Worm (Caenorhabditis elegans) whole organism, L1 larva: ENCODE measurements around the gene srbc-68.
A peak's percentile ranks its signal among the peaks of the same experiment; 100 is the strongest.

ENCODE experiments used
- C04F5.9 ChIP-seq: sonication (generic microtip); optimal IDR thresholded peaks from 2 replicates; lab custom pipeline; 2016; ENCODE audit warnings: missing genetic modification characterization, missing compliant biosample characterization
- C34B4.2 ChIP-seq: sonication (generic microtip); optimal IDR thresholded peaks from 2 replicates; lab custom pipeline; 2017; ENCODE audit warnings: mild to moderate bottlenecking, missing genetic modification characterization, missing compliant biosample characterization
- F16B12.6 ChIP-seq: fragments of 150-350 bp; optimal IDR thresholded peaks from 2 replicates; lab custom pipeline; 2014; ENCODE audit warnings: missing biosample characterization, missing genetic modification characterization
- alr-1 ChIP-seq: fragments of 200-800 bp; sonication (Bioruptor generic); optimal IDR thresholded peaks from 2 replicates; lab custom pipeline; 2018; ENCODE audit warnings: borderline replicate concordance, mild to moderate bottlenecking, missing genetic modification characterization, missing compliant biosample characterization
- aly-2 ChIP-seq: fragments of 150-350 bp; optimal IDR thresholded peaks from 2 replicates; lab custom pipeline; 2014; ENCODE audit warnings: missing biosample characterization, missing genetic modification characterization
- ceh-63 ChIP-seq: fragments of 200-800 bp; sonication (Bioruptor generic); optimal IDR thresholded peaks from 2 replicates; lab custom pipeline; 2018; ENCODE audit warnings: mild to moderate bottlenecking, missing genetic modification characterization, missing compliant biosample characterization
- ceh-88 ChIP-seq: fragments of 200-800 bp; sonication (Bioruptor generic); IDR thresholded peaks from 2 replicates; pipeline ENCODE4 v1.3.6; 2022; ENCODE audit warnings: missing genetic modification characterization, missing compliant biosample characterization
- dsc-1 ChIP-seq: sonication (generic microtip); optimal IDR thresholded peaks from 2 replicates; lab custom pipeline; 2016; ENCODE audit warnings: mild to moderate bottlenecking, missing genetic modification characterization, missing compliant biosample characterization
- efl-3 ChIP-seq: fragments of 200-800 bp; sonication (Bioruptor generic); optimal IDR thresholded peaks from 2 replicates; lab custom pipeline; 2018; ENCODE audit warnings: mild to moderate bottlenecking, missing genetic modification characterization, missing compliant biosample characterization
- elt-2 ChIP-seq: sonication (generic microtip); optimal IDR thresholded peaks from 2 replicates; lab custom pipeline; 2016; ENCODE audit warnings: missing genetic modification characterization, mild to moderate bottlenecking, inconsistent platforms, missing compliant biosample characterization, missing genetic modification reagents
- fkh-10 ChIP-seq: sonication (generic microtip); optimal IDR thresholded peaks from 2 replicates; lab custom pipeline; 2017; ENCODE audit warnings: missing biosample characterization, missing genetic modification reagents, missing genetic modification characterization
- fkh-4 ChIP-seq: sonication (generic microtip); optimal IDR thresholded peaks from 2 replicates; lab custom pipeline; 2016; ENCODE audit warnings: missing compliant biosample characterization, missing genetic modification characterization, borderline replicate concordance
- fkh-8 ChIP-seq: sonication (generic microtip); optimal IDR thresholded peaks from 2 replicates; lab custom pipeline; 2016; ENCODE audit warnings: mild to moderate bottlenecking, missing genetic modification characterization, missing compliant biosample characterization
- fos-1 ChIP-seq: fragments of 150-350 bp; optimal IDR thresholded peaks from 2 replicates; lab custom pipeline; 2014; ENCODE audit warnings: missing biosample characterization, missing genetic modification characterization
- grh-1 ChIP-seq: fragments of 200-800 bp; sonication (Bioruptor generic); IDR thresholded peaks from 2 replicates; pipeline ENCODE4 v1.3.6; 2022; ENCODE audit warnings: missing genetic modification reagents, missing genetic modification characterization, missing compliant biosample characterization
- hlh-17 ChIP-seq: fragments of 200-800 bp; sonication (Bioruptor generic); optimal IDR thresholded peaks from 2 replicates; lab custom pipeline; 2018; ENCODE audit warnings: missing genetic modification characterization, mild to moderate bottlenecking, missing compliant biosample characterization, moderate library complexity, borderline replicate concordance
- hlh-4 ChIP-seq: sonication (generic microtip); optimal IDR thresholded peaks from 2 replicates; lab custom pipeline; 2016; ENCODE audit warnings: mild to moderate bottlenecking, missing genetic modification characterization, missing compliant biosample characterization
- lin-13 ChIP-seq: fragments of 150-350 bp; optimal IDR thresholded peaks from 2 replicates; lab custom pipeline; 2014; ENCODE audit warnings: missing biosample characterization, missing genetic modification reagents, missing genetic modification characterization
- lin-14 ChIP-seq: fragments of 200-800 bp; sonication (Bioruptor generic); optimal IDR thresholded peaks from 2 replicates; lab custom pipeline; 2018; ENCODE audit warnings: mild to moderate bottlenecking, missing genetic modification characterization, moderate library complexity, missing compliant biosample characterization
- lin-15B ChIP-seq: fragments of 150-350 bp; sonication (generic microtip); optimal IDR thresholded peaks from 3 replicates; lab custom pipeline; 2014; ENCODE audit warnings: missing biosample characterization, missing genetic modification characterization
- lin-35 ChIP-seq, 2 experiments: fragments of 150-350 bp; optimal IDR thresholded peaks; 2 replicates each; lab custom pipeline; 2014; ENCODE audit warnings: missing biosample characterization in 2 of 2, missing genetic modification characterization in 2 of 2, missing genetic modification reagents in 2 of 2
- lsy-2 ChIP-seq, 2 experiments: fragments of 150-350 bp; optimal IDR thresholded peaks; 2 replicates each; lab custom pipeline; 2014; ENCODE audit warnings: missing biosample characterization in 2 of 2, missing genetic modification characterization in 2 of 2
- mef-2 ChIP-seq: fragments of 150-350 bp; optimal IDR thresholded peaks from 2 replicates; lab custom pipeline; 2014; ENCODE audit warnings: missing biosample characterization, missing genetic modification characterization
- nhr-237 ChIP-seq: fragments of 150-350 bp; optimal IDR thresholded peaks from 2 replicates; lab custom pipeline; 2014; ENCODE audit warnings: missing biosample characterization, missing genetic modification characterization
- nhr-77 ChIP-seq: fragments of 150-350 bp; optimal IDR thresholded peaks from 2 replicates; lab custom pipeline; 2014; ENCODE audit warnings: missing biosample characterization, missing genetic modification characterization
- nhr-85 ChIP-seq: sonication (generic microtip); peaks from one replicate; lab custom pipeline; 2016; ENCODE audit warnings: missing genetic modification characterization, inconsistent platforms, missing compliant biosample characterization
- pag-3 ChIP-seq: sonication (generic microtip); optimal IDR thresholded peaks from 2 replicates; lab custom pipeline; 2017; ENCODE audit warnings: missing genetic modification characterization, mild to moderate bottlenecking, missing compliant biosample characterization, antibody characterized with exemption, borderline replicate concordance; ENCODE audit not compliant: insufficient read depth
- pax-3 ChIP-seq: fragments of 200-800 bp; sonication (Bioruptor generic); optimal IDR thresholded peaks from 2 replicates; lab custom pipeline; 2018; ENCODE audit warnings: mild to moderate bottlenecking, missing genetic modification characterization, moderate library complexity, missing compliant biosample characterization
- skn-1 ChIP-seq: fragments of 150-350 bp; optimal IDR thresholded peaks from 2 replicates; lab custom pipeline; 2014; ENCODE audit warnings: missing biosample characterization, missing genetic modification characterization
- snpc-4 ChIP-seq: fragments of 150-350 bp; optimal IDR thresholded peaks from 2 replicates; lab custom pipeline; 2014; ENCODE audit warnings: missing biosample characterization, missing genetic modification characterization
- snu-23 ChIP-seq: sonication (generic microtip); optimal IDR thresholded peaks from 2 replicates; lab custom pipeline; 2016; ENCODE audit warnings: missing genetic modification characterization, missing compliant biosample characterization
- sox-4 ChIP-seq: sonication (generic microtip); optimal IDR thresholded peaks from 2 replicates; lab custom pipeline; 2016; ENCODE audit warnings: missing genetic modification characterization, missing compliant biosample characterization
- sptf-1 ChIP-seq: fragments of 150-350 bp; optimal IDR thresholded peaks from 2 replicates; lab custom pipeline; 2014; ENCODE audit warnings: missing biosample characterization, missing genetic modification characterization
- tbx-2 ChIP-seq: sonication (generic microtip); optimal IDR thresholded peaks from 2 replicates; lab custom pipeline; 2016; ENCODE audit warnings: missing genetic modification characterization, missing compliant biosample characterization
- unc-62 ChIP-seq: fragments of 150-350 bp; optimal IDR thresholded peaks from 2 replicates; lab custom pipeline; 2014; ENCODE audit warnings: missing biosample characterization, missing genetic modification reagents, missing genetic modification characterization
- unc-86 ChIP-seq: sonication (generic microtip); optimal IDR thresholded peaks from 2 replicates; lab custom pipeline; 2016; ENCODE audit warnings: missing genetic modification characterization, missing compliant biosample characterization
- unc-98 ChIP-seq: fragments of 200-800 bp; sonication (Bioruptor generic); IDR thresholded peaks from 2 replicates; pipeline ENCODE4 v1.3.6; 2022; ENCODE audit warnings: missing genetic modification characterization, missing compliant biosample characterization
- vab-15 ChIP-seq: sonication (generic microtip); optimal IDR thresholded peaks from 2 replicates; lab custom pipeline; 2017; ENCODE audit warnings: missing genotype, mild to moderate bottlenecking, missing genetic modification characterization, missing compliant biosample characterization
- xbp-1 ChIP-seq: sonication (generic microtip); optimal IDR thresholded peaks from 2 replicates; lab custom pipeline; 2016; ENCODE audit warnings: missing genetic modification characterization, missing compliant biosample characterization
- ztf-11 ChIP-seq, 2 experiments: sonication (generic microtip); optimal IDR thresholded peaks; 2 replicates each; lab custom pipeline; 2016 to 2017; ENCODE audit warnings: missing genetic modification characterization in 2 of 2, missing biosample characterization in 1 of 2, missing compliant biosample characterization in 1 of 2
- ztf-4 ChIP-seq: fragments of 150-350 bp; optimal IDR thresholded peaks from 2 replicates; lab custom pipeline; 2014; ENCODE audit warnings: missing biosample characterization, missing genetic modification characterization

Gene srbc-68

ce11 chrV:3551765-3552164, 5.3 kb upstream of the srbc-68 start, which contains the start of gene grl-28:
Gene grl-28 (minus strand): TSS chrV:3551865.
- TF ChIP-seq F16B12.6 (tag; lab: Kevin White, UChicago) (no peak), skn-1 (no peak), efl-3 (GFP tag; lab: Kevin White, UChicago) (no peak), ztf-11 (tag; optimal IDR thresholded peaks at IDR 0.05; lab: Kevin White, UChicago) (no peak), fos-1 (tag; lab: Kevin White, UChicago) (no peak), nhr-85 (tag; lab: Kevin White, UChicago) (peak; percentile 1)

ce11 chrV:3549553-3549952, 3.1 kb upstream of the srbc-68 start, which contains the start of gene sri-21:
Gene sri-21 (plus strand): TSS chrV:3549853.
- no peak for TF ChIP-seq pag-3 (tag; lab: Kevin White, UChicago)
- TF ChIP-seq unc-98 (GFP tag; lab: Robert Waterston, UW): no peak
- no peak for TF ChIP-seq ztf-4 (tag; lab: Kevin White, UChicago)
- TF ChIP-seq nhr-85 (tag; lab: Kevin White, UChicago): no peak
- no peak for TF ChIP-seq hlh-17 (GFP tag; lab: Kevin White, UChicago)
- TF ChIP-seq nhr-237 (tag; lab: Kevin White, UChicago): no peak
- TF ChIP-seq lin-35 (GFP tag; optimal IDR thresholded peaks at IDR 0.05; lab: Kevin White, UChicago): no peak
- no peak for TF ChIP-seq lsy-2 (tag; optimal IDR thresholded peaks at IDR 0.05; lab: Kevin White, UChicago)
- no peak for TF ChIP-seq nhr-77 (tag; lab: Kevin White, UChicago)
- no peak for TF ChIP-seq ceh-63 (GFP tag; lab: Kevin White, UChicago)
- no peak for TF ChIP-seq fkh-4 (tag; lab: Kevin White, UChicago)
- TF ChIP-seq pax-3 (tag; lab: Kevin White, UChicago): no peak

- TF ChIP-seq lin-35 (GFP tag; optimal IDR thresholded peaks at IDR 0.05; lab: Kevin White, UChicago): no peak
- TF ChIP-seq xbp-1 (tag; lab: Kevin White, UChicago): no peak
- TF ChIP-seq hlh-4 (tag; lab: Kevin White, UChicago): no peak
- no peak for TF ChIP-seq lin-14 (GFP tag; lab: Kevin White, UChicago)
- TF ChIP-seq dsc-1 (tag; lab: Kevin White, UChicago): no peak
- TF ChIP-seq grh-1 (GFP tag; lab: Robert Waterston, UW): no peak
- TF ChIP-seq mef-2 (tag; lab: Kevin White, UChicago): no peak
- TF ChIP-seq sox-4 (tag; lab: Kevin White, UChicago): no peak
- no peak for TF ChIP-seq aly-2 (tag; lab: Kevin White, UChicago)
- no peak for TF ChIP-seq lin-15B
- TF ChIP-seq sptf-1 (tag; lab: Kevin White, UChicago): no peak
- TF ChIP-seq C34B4.2 (tag; lab: Kevin White, UChicago): no peak
- TF ChIP-seq snpc-4 (tag; lab: Kevin White, UChicago): no peak
- no peak for TF ChIP-seq unc-86 (tag; lab: Kevin White, UChicago)
- TF ChIP-seq alr-1 (tag; lab: Kevin White, UChicago): no peak
- no peak for TF ChIP-seq C04F5.9 (tag; lab: Kevin White, UChicago)
- no peak for TF ChIP-seq ceh-88 (GFP tag; lab: Robert Waterston, UW)
Measured at ce11 chrV:3548798-3549197, 2.4 kb upstream of the srbc-68 start, which contains the start of gene srw-130. Gene srw-130 (minus strand): TSS chrV:3548898.

ce11 chrV:3543344-3543743, 3.1 kb downstream of the srbc-68 start, which contains the start of gene nhr-222:
Gene nhr-222 (minus strand): TSS chrV:3543444.
- no peak for TF ChIP-seq xbp-1 (tag; lab: Kevin White, UChicago)
- no peak for TF ChIP-seq elt-2 (tag; lab: Kevin White, UChicago)
- TF ChIP-seq snu-23 (GFP tag; lab: Kevin White, UChicago): no peak
- TF ChIP-seq vab-15: no peak
- no peak for TF ChIP-seq fkh-8
- no peak for TF ChIP-seq tbx-2
- TF ChIP-seq unc-62: no peak
- TF ChIP-seq lin-35 (GFP tag; optimal IDR thresholded peaks at IDR 0.05; lab: Kevin White, UChicago): no peak
- no peak for TF ChIP-seq efl-3 (GFP tag; lab: Kevin White, UChicago)
- no peak for TF ChIP-seq sox-4 (tag; lab: Kevin White, UChicago)
- TF ChIP-seq lsy-2 (tag; optimal IDR thresholded peaks at IDR 0.05; lab: Kevin White, UChicago): no peak
- no peak for TF ChIP-seq lin-13 (GFP tag; lab: Kevin White, UChicago)
- no peak for TF ChIP-seq fkh-10 (GFP tag; lab: Kevin White, UChicago)
